Fruit fly (Drosophila melanogaster) whole organism, embryonic: ENCODE results near the gene Prosbeta6.

Experiments used
- Ada2b ChIP-seq: fragments of 200-800 bp; sonication (Bioruptor generic); IDR thresholded peaks from 2 replicates; pipeline ENCODE4 v1.3.6; 2022; ENCODE audit warnings: missing biosample characterization, missing genetic modification characterization
- Bteb2 ChIP-seq: fragments of 200-800 bp; sonication (Bioruptor generic); optimal IDR thresholded peaks from 2 replicates; lab custom pipeline; 2016; ENCODE audit warnings: missing biosample characterization, missing genetic modification characterization
- CG14860 ChIP-seq: fragments of 200-800 bp; sonication (Bioruptor generic); IDR thresholded peaks from 3 replicates; pipeline ENCODE4 v1.3.6; 2022; ENCODE audit warnings: missing biosample characterization, missing genetic modification characterization; ENCODE audit not compliant: partially characterized antibody
- CG15269 ChIP-seq: fragments of 200-800 bp; sonication (Bioruptor generic); optimal IDR thresholded peaks from 2 replicates; lab custom pipeline; 2018; ENCODE audit warnings: missing biosample characterization, mild to moderate bottlenecking, missing genetic modification characterization, moderate library complexity
- CG16813 ChIP-seq: fragments of 200-800 bp; sonication (Bioruptor generic); IDR thresholded peaks from 3 replicates; pipeline ENCODE4 v1.3.6; 2022; ENCODE audit warnings: missing biosample characterization, missing genetic modification characterization; ENCODE audit not compliant: partially characterized antibody
- CG16815 ChIP-seq: fragments of 200-800 bp; sonication (Bioruptor generic); optimal IDR thresholded peaks from 3 replicates; lab custom pipeline; 2017; ENCODE audit warnings: missing biosample characterization, mild to moderate bottlenecking, missing genetic modification characterization
- CG17829 ChIP-seq: fragments of 200-800 bp; optimal IDR thresholded peaks from 2 replicates; lab custom pipeline; 2019; ENCODE audit warnings: missing biosample characterization, mild to moderate bottlenecking, missing genetic modification characterization, moderate library complexity
- CG3163 ChIP-seq: fragments of 200-800 bp; sonication (Bioruptor generic); optimal IDR thresholded peaks from 3 replicates; lab custom pipeline; 2016; ENCODE audit warnings: missing biosample characterization, missing genetic modification characterization
- CG34224 ChIP-seq: fragments of 200-800 bp; sonication (Bioruptor generic); IDR thresholded peaks from 3 replicates; pipeline ENCODE4 v1.3.6; 2022; ENCODE audit warnings: missing biosample characterization, missing genetic modification characterization; ENCODE audit not compliant: partially characterized antibody
- CG34422 ChIP-seq: fragments of 200-800 bp; sonication (Bioruptor generic); IDR thresholded peaks from 3 replicates; pipeline ENCODE4 v1.3.6; 2022; ENCODE audit warnings: missing biosample characterization, missing genetic modification characterization
- CG4424 ChIP-seq: fragments of 200-800 bp; sonication (Bioruptor generic); optimal IDR thresholded peaks from 3 replicates; lab custom pipeline; 2016; ENCODE audit warnings: missing biosample characterization, missing genetic modification characterization
- CG4820 ChIP-seq: fragments of 200-800 bp; sonication (Bioruptor generic); optimal IDR thresholded peaks from 3 replicates; lab custom pipeline; 2016; ENCODE audit warnings: missing biosample characterization, missing genetic modification characterization
- CG4854 ChIP-seq: fragments of 200-800 bp; sonication (Bioruptor generic); optimal IDR thresholded peaks from 2 replicates; lab custom pipeline; 2016; ENCODE audit warnings: missing biosample characterization, missing genetic modification characterization, inconsistent platforms
- CG6272 ChIP-seq: fragments of 200-800 bp; sonication (Bioruptor generic); IDR thresholded peaks from 2 replicates; pipeline ENCODE4 v1.3.6; 2022; ENCODE audit warnings: missing biosample characterization, missing genetic modification characterization
- CG6791 ChIP-seq: fragments of 200-800 bp; sonication (Bioruptor generic); IDR thresholded peaks from 3 replicates; pipeline ENCODE4 v1.3.6; 2022; ENCODE audit warnings: missing biosample characterization, missing genetic modification characterization; ENCODE audit not compliant: partially characterized antibody
- CG7745 ChIP-seq: fragments of 200-800 bp; sonication (Bioruptor generic); optimal IDR thresholded peaks from 2 replicates; lab custom pipeline; 2018; ENCODE audit warnings: missing biosample characterization, mild to moderate bottlenecking, missing genetic modification characterization, moderate library complexity
- CG7963 ChIP-seq: fragments of 200-800 bp; sonication (Bioruptor generic); IDR thresholded peaks from 3 replicates; pipeline ENCODE4 v1.3.6; 2022; ENCODE audit warnings: missing biosample characterization, missing genetic modification characterization; ENCODE audit not compliant: partially characterized antibody
- CG8089 ChIP-seq: fragments of 200-800 bp; sonication (Bioruptor generic); optimal IDR thresholded peaks from 3 replicates; lab custom pipeline; 2016; ENCODE audit warnings: missing biosample characterization, missing genetic modification characterization
- CG8765 ChIP-seq: fragments of 200-800 bp; sonication (Bioruptor generic); IDR thresholded peaks from 2 replicates; pipeline ENCODE4 v1.3.6; 2022; ENCODE audit warnings: missing biosample characterization, missing genetic modification characterization
- CG9932 ChIP-seq: fragments of 200-800 bp; sonication (Bioruptor generic); IDR thresholded peaks from 2 replicates; pipeline ENCODE4 v1.3.6; 2022; ENCODE audit warnings: missing biosample characterization, missing genetic modification characterization
- Fer1 ChIP-seq: fragments of 200-800 bp; sonication (Bioruptor generic); optimal IDR thresholded peaks from 2 replicates; lab custom pipeline; 2017; ENCODE audit warnings: missing biosample characterization, mild to moderate bottlenecking, missing genetic modification characterization
- Fer3 ChIP-seq: fragments of 200-800 bp; sonication (Bioruptor generic); optimal IDR thresholded peaks from 2 replicates; lab custom pipeline; 2018; ENCODE audit warnings: missing biosample characterization, mild to moderate bottlenecking, missing genetic modification characterization, moderate library complexity
- Gug ChIP-seq: fragments of 200-800 bp; sonication (Bioruptor generic); IDR thresholded peaks from 4 replicates; pipeline ENCODE4 v1.3.6; 2022; ENCODE audit warnings: missing biosample characterization, missing genetic modification characterization
- H2.0 ChIP-seq: fragments of 200-800 bp; sonication (Bioruptor generic); IDR thresholded peaks from 2 replicates; pipeline ENCODE4 v1.3.6; 2022; ENCODE audit warnings: missing biosample characterization, missing genetic modification characterization
- HLH3B ChIP-seq: fragments of 200-800 bp; sonication (Bioruptor generic); IDR thresholded peaks from 2 replicates; pipeline ENCODE4 v1.3.6; 2022; ENCODE audit warnings: missing biosample characterization, missing genetic modification characterization
- Hand ChIP-seq: fragments of 200-800 bp; sonication (Bioruptor generic); optimal IDR thresholded peaks from 2 replicates; lab custom pipeline; 2017; ENCODE audit warnings: mild to moderate bottlenecking, missing biosample characterization, missing genetic modification reagents, missing genetic modification characterization
- Kr ChIP-seq: fragments of 200-800 bp; sonication (Bioruptor generic); optimal IDR thresholded peaks from 2 replicates; lab custom pipeline; 2017; ENCODE audit warnings: missing biosample characterization, mild to moderate bottlenecking, missing genetic modification characterization
- PHDP ChIP-seq: fragments of 200-800 bp; sonication (Bioruptor generic); optimal IDR thresholded peaks from 3 replicates; lab custom pipeline; 2018; ENCODE audit warnings: missing biosample characterization, mild to moderate bottlenecking, missing genetic modification characterization, moderate library complexity
- Sin3A ChIP-seq: fragments of >200 bp; optimal IDR thresholded peaks from 2 replicates; lab custom pipeline; 2018
- Xbp1 ChIP-seq: fragments of 200-800 bp; sonication (Bioruptor generic); optimal IDR thresholded peaks from 3 replicates; lab custom pipeline; 2016; ENCODE audit warnings: missing biosample characterization, mild to moderate bottlenecking, missing genetic modification characterization
- YL-1 ChIP-seq: fragments of 200-800 bp; sonication (Bioruptor generic); optimal IDR thresholded peaks from 3 replicates; lab custom pipeline; 2017; ENCODE audit warnings: missing biosample characterization, mild to moderate bottlenecking, missing genetic modification characterization
- abd-A ChIP-seq: fragments of 200-800 bp; sonication (Bioruptor generic); optimal IDR thresholded peaks from 3 replicates; lab custom pipeline; 2019; ENCODE audit warnings: missing biosample characterization, mild to moderate bottlenecking, missing genetic modification characterization, moderate library complexity
- bcd ChIP-seq: fragments of 200-800 bp; sonication (Bioruptor generic); optimal IDR thresholded peaks from 2 replicates; lab custom pipeline; 2017; ENCODE audit warnings: missing biosample characterization, mild to moderate bottlenecking, missing genetic modification characterization
- caup ChIP-seq: fragments of 200-800 bp; sonication (Bioruptor generic); optimal IDR thresholded peaks from 3 replicates; lab custom pipeline; 2017; ENCODE audit warnings: missing biosample characterization, mild to moderate bottlenecking, missing genetic modification characterization, moderate library complexity; ENCODE audit not compliant: severe bottlenecking
- da ChIP-seq: fragments of 200-800 bp; sonication (Bioruptor generic); optimal IDR thresholded peaks from 2 replicates; lab custom pipeline; 2016; ENCODE audit warnings: missing biosample characterization, missing genetic modification characterization
- ems ChIP-seq: fragments of 200-800 bp; sonication (Bioruptor generic); optimal IDR thresholded peaks from 3 replicates; lab custom pipeline; 2016; ENCODE audit warnings: missing biosample characterization, missing genetic modification characterization
- exex ChIP-seq: fragments of 200-800 bp; sonication (Bioruptor generic); optimal IDR thresholded peaks from 4 replicates; lab custom pipeline; 2018; ENCODE audit warnings: missing biosample characterization, mild to moderate bottlenecking, missing genetic modification characterization, moderate library complexity
- fd64A ChIP-seq: fragments of 200-800 bp; sonication (Bioruptor generic); optimal IDR thresholded peaks from 3 replicates; lab custom pipeline; 2018; ENCODE audit warnings: missing biosample characterization, mild to moderate bottlenecking, missing genetic modification characterization
- grn ChIP-seq: fragments of 200-800 bp; sonication (Bioruptor generic); optimal IDR thresholded peaks from 3 replicates; lab custom pipeline; 2017; ENCODE audit warnings: missing biosample characterization, missing genetic modification characterization
- hbn ChIP-seq: fragments of 200-800 bp; sonication (Bioruptor generic); IDR thresholded peaks from 2 replicates; pipeline ENCODE4 v1.3.6; 2022; ENCODE audit warnings: missing biosample characterization, missing genetic modification characterization; ENCODE audit not compliant: partially characterized antibody
- hkb ChIP-seq, 2 experiments: fragments of 200-800 bp in 1 of 2; fragments of >200 bp in 1 of 2; sonication (Bioruptor generic) in 1 of 2; IDR thresholded peaks in 1 of 2; optimal IDR thresholded peaks in 1 of 2; 2 replicates each; pipeline versions ENCODE4 v1.3.6 to Lab custom; 2017 to 2022; ENCODE audit warnings: missing biosample characterization in 1 of 2, missing genetic modification characterization in 1 of 2
- klu ChIP-seq: fragments of 200-800 bp; sonication (Bioruptor generic); IDR thresholded peaks from 2 replicates; pipeline ENCODE4 v1.3.6; 2022; ENCODE audit warnings: missing biosample characterization, missing genetic modification characterization
- shn ChIP-seq: fragments of 200-800 bp; sonication (Bioruptor generic); optimal IDR thresholded peaks from 3 replicates; lab custom pipeline; 2016; ENCODE audit warnings: missing biosample characterization, missing genetic modification characterization
- sqz ChIP-seq: fragments of 200-800 bp; sonication (Bioruptor generic); optimal IDR thresholded peaks from 3 replicates; lab custom pipeline; 2018; ENCODE audit warnings: missing biosample characterization, mild to moderate bottlenecking, missing genetic modification characterization
- tap ChIP-seq: fragments of 200-800 bp; optimal IDR thresholded peaks from 3 replicates; lab custom pipeline; 2019; ENCODE audit warnings: missing biosample characterization, mild to moderate bottlenecking, missing genetic modification characterization, moderate library complexity
- tgo ChIP-seq: fragments of 200-800 bp; sonication (Bioruptor generic); IDR thresholded peaks from 3 replicates; pipeline ENCODE4 v1.3.6; 2022; ENCODE audit warnings: missing biosample characterization, missing genetic modification characterization
- twi ChIP-seq: fragments of 200-800 bp; optimal IDR thresholded peaks from 2 replicates; lab custom pipeline; 2019; ENCODE audit warnings: missing biosample characterization, mild to moderate bottlenecking, missing genetic modification characterization, moderate library complexity
- yki ChIP-seq: fragments of >200 bp; optimal IDR thresholded peaks from 3 replicates; lab custom pipeline; 2018

Prosbeta6 gene

DNA sequence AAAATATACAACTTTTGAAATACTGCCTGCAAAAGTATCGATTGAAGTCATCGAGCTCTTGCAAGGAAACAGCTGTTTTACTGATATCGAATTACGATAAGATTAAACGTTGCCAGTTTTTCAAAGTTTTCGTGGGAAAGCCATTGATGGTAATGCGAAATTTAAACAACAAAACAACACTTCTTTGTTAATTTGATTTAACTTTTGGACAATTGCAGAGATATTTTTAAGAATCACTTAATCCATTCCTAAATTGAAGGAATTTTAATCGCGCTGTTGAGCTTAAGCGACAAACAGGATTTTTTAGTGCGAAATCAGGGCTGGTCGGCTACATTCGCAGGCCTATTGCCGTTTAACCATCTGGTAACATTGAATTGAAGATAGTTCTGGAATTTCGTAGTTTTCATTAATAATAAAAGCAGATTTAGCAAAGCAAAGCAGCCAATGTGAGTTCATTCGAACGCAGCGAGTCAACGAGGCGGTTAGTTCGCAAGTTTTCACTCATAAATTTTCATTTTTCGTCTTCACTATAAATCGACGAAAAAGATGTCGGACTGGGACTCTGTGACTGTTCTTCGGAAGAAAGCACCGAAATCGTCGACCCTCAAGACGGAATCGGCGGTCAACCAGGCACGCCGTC is 35.8 kb downstream of the Prosbeta6 start, which contains the start of gene mbf1 (continued):
- TF ChIP-seq CG6272 (GFP tag; lab: Robert Waterston, UW) (no peak), shn (GFP tag; lab: Kevin White, UChicago) (peak; percentile 5), grn (peak; percentile 73), Sin3A (lab: Kevin White, UChicago) (peak; percentile 88), Gug (no peak), Xbp1 (GFP tag; lab: Kevin White, UChicago) (no peak), CG34422 (GFP tag; lab: Robert Waterston, UW) (peak; percentile 27; the same call in 1 of the 3 replicates), tap (no peak), Kr (no peak), CG15269 (peak; percentile 16), hkb (optimal IDR thresholded peaks at IDR 0.05; lab: Kevin White, UChicago) (no peak), hkb (GFP tag; IDR thresholded peaks at IDR 0.05; lab: Robert Waterston, UW) (no peak), Fer3 (tag; lab: Kevin White, UChicago) (no peak), CG34224 (GFP tag; lab: Robert Waterston, UW) (peak; percentile 66), exex (tag; lab: Kevin White, UChicago) (peak; percentile 2), sqz (GFP tag; lab: Kevin White, UChicago) (no peak), yki (lab: Kevin White, UChicago) (no peak), bcd (GFP tag; lab: Kevin White, UChicago) (peak; percentile 29), HLH3B (GFP tag; lab: Robert Waterston, UW) (no peak), ems (no peak), fd64A (GFP tag; lab: Kevin White, UChicago) (no peak), CG8089 (GFP tag; lab: Kevin White, UChicago) (no peak), twi (no peak), CG7963 (no peak), CG3163 (GFP tag; lab: Kevin White, UChicago) (no peak), H2.0 (GFP tag; lab: Robert Waterston, UW) (no peak), CG6791 (GFP tag; lab: Robert Waterston, UW) (no peak), Bteb2 (peak; percentile 6), CG8765 (GFP tag; lab: Robert Waterston, UW) (no peak), PHDP (tag; lab: Kevin White, UChicago) (peak; percentile 40), hbn (GFP tag; lab: Robert Waterston, UW) (peak; percentile 49; the same call in 1 of the 2 replicates), CG9932 (GFP tag; lab: Robert Waterston, UW) (peak; percentile 41; the same call in 1 of the 2 replicates)

dm6 chr3L:16573234-16573633 is 37.0 kb downstream of the Prosbeta6 start, which contains the start of gene Mipp1:
Gene Mipp1 (minus strand): TSS chr3L:16573334.
- TF ChIP-seq grn (peak; percentile 33), exex (tag; lab: Kevin White, UChicago) (peak; percentile 77)

DNA sequence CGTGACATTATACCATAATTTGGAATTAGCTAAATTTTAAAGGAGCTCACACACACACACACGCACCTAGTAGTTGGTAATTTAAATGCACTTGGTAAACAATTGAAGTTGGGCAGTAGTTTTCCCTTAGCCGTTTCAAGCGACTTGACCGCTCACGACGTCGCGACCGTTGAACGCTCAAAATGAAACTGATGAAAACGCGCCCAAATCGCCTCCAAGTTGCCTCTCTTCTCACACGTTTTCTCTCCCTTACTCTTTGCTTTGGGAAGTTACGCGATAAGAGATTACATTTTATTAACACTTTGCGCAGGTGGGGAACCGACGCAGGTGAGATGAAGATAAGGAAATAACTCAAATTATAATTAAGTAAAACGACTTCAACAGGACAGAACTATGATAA is 38.0 kb downstream of the Prosbeta6 start:
- TF ChIP-seq CG16813 (GFP tag; lab: Robert Waterston, UW) (no peak), CG7745 (tag; lab: Kevin White, UChicago) (peak; percentile 84), Hand (no peak), CG8765 (GFP tag; lab: Robert Waterston, UW) (no peak), CG14860 (no peak), Fer1 (GFP tag; lab: Kevin White, UChicago) (peak; percentile 14), abd-A (no peak), CG9932 (GFP tag; lab: Robert Waterston, UW) (no peak), klu (GFP tag; lab: Robert Waterston, UW) (no peak), CG4424 (GFP tag; lab: Kevin White, UChicago) (no peak), da (GFP tag; lab: Kevin White, UChicago) (no peak), CG16815 (GFP tag; lab: Kevin White, UChicago) (no peak), caup (GFP tag; lab: Kevin White, UChicago) (peak; percentile 2), tgo (no peak), YL-1 (GFP tag; lab: Kevin White, UChicago) (no peak), CG4854 (no peak), CG4820 (GFP tag; lab: Kevin White, UChicago) (no peak), Ada2b (GFP tag; lab: Robert Waterston, UW) (no peak), CG17829 (tag; lab: Kevin White, UChicago) (no peak)
